Fruit fly (Drosophila melanogaster): ENCODE measurements around the gene Ir85a.

The Ir85a gene

DNA sequence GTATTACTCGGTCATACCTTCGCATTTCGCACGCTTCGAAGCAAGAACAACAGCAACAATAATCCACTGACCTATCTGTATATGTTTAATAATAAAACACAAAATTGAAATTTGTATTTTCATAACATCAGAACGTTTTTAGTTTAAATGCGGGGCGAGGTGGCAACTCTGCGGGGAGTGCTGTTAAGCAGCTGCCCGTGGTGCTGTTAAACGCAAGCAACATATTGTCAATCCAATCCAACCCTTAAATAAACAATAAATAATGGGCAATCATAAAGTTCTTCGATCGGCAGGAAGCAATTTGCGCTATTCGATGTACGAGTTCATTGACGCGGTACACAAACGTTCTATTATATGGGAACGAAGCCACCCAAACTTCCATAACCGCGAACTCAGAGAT lies 11.6 kb downstream of the Ir85a start, which contains the start of gene hng2 (continued):
- TF ChIP-seq CG11696 (GFP tag; IDR thresholded peaks at IDR 0.05) (no peak), CG2678 (tag; optimal IDR thresholded peaks at IDR 0.05) (no peak)

- TF ChIP-seq D (optimal IDR thresholded peaks at IDR 0.05), result peak; percentile 16
- no peak for TF ChIP-seq D (GFP tag; optimal IDR thresholded peaks at IDR 0.05)
- TF ChIP-seq sens (GFP tag), result peak; percentile 61
- TF ChIP-seq CG6854 (GFP tag; optimal IDR thresholded peaks at IDR 0.05), result no peak
- TF ChIP-seq zfh1 (GFP tag; IDR thresholded peaks at IDR 0.05), result 0 out of 3 replicates have a peak, but pooled peaks have one; percentile 31
- no peak for TF ChIP-seq sisA (GFP tag; IDR thresholded peaks at IDR 0.05)
- TF ChIP-seq CG7963 (GFP tag; IDR thresholded peaks at IDR 0.05; ENCODE audit: partially characterized antibody), result 0 out of 3 replicates have a peak, but pooled peaks have one; percentile 54
- TF ChIP-seq amos (GFP tag; IDR thresholded peaks at IDR 0.05; ENCODE audit: partially characterized antibody), result 0 out of 2 replicates have a peak, but pooled peaks have one; percentile 11
Measured at dm6 chr3R:8806638-8807037, 12.2 kb downstream of the Ir85a start.

- TF ChIP-seq CG18476 (GFP tag; optimal IDR thresholded peaks at IDR 0.05) (no peak), hb (GFP tag; IDR thresholded peaks at IDR 0.05; ENCODE audit: partially characterized antibody) (no peak), Bteb2 (GFP tag; optimal IDR thresholded peaks at IDR 0.05) (no peak), D19A (tag; optimal IDR thresholded peaks at IDR 0.05) (peak; percentile 59), CG17186 (GFP tag; optimal IDR thresholded peaks at IDR 0.05) (peak; percentile 75), E2f2 (GFP tag; IDR thresholded peaks at IDR 0.05) (peak; percentile 78), Dp (GFP tag; optimal IDR thresholded peaks at IDR 0.05) (peak; percentile 72), Elba2 (GFP tag; optimal IDR thresholded peaks at IDR 0.05) (peak; percentile 38), Taf1 (GFP tag; IDR thresholded peaks at IDR 0.05) (no peak)
Measured at dm6 chr3R:8807048-8807447, 12.6 kb downstream of the Ir85a start.

- TF ChIP-seq sqz (GFP tag; optimal IDR thresholded peaks at IDR 0.05) (no peak), CG9932 (GFP tag; IDR thresholded peaks at IDR 0.05) (peak; percentile 25; the same call in 1 of the 2 replicates), fd96Cb (tag; optimal IDR thresholded peaks at IDR 0.05) (no peak), chif (GFP tag; optimal IDR thresholded peaks at IDR 0.05) (no peak), Fer2 (tag; optimal IDR thresholded peaks at IDR 0.05) (no peak), CG32772 (GFP tag; IDR thresholded peaks at IDR 0.05) (no peak), CG6175 (GFP tag; IDR thresholded peaks at IDR 0.05) (no peak), her (GFP tag; optimal IDR thresholded peaks at IDR 0.05) (no peak), CG34224 (GFP tag; IDR thresholded peaks at IDR 0.05; ENCODE audit: partially characterized antibody) (0 out of 3 replicates have a peak, but pooled peaks have one; percentile 10), caup (GFP tag; optimal IDR thresholded peaks at IDR 0.05; ENCODE audit: severe bottlenecking) (no peak), CG11456 (GFP tag; IDR thresholded peaks at IDR 0.05) (no peak), corto (GFP tag; optimal IDR thresholded peaks at IDR 0.05) (peak; percentile 16), Gsc (GFP tag; IDR thresholded peaks at IDR 0.05) (no peak), pnt (GFP tag; optimal IDR thresholded peaks at IDR 0.05) (no peak), sug (tag; optimal IDR thresholded peaks at IDR 0.05) (no peak), H15 (GFP tag; IDR thresholded peaks at IDR 0.05) (no peak), Fer3 (tag; optimal IDR thresholded peaks at IDR 0.05) (no peak), gcm (GFP tag; optimal IDR thresholded peaks at IDR 0.05) (no peak), bsh (GFP tag; optimal IDR thresholded peaks at IDR 0.05) (no peak), CG4360 (GFP tag; IDR thresholded peaks at IDR 0.05) (no peak), slbo (GFP tag; IDR thresholded peaks at IDR 0.05) (no peak), CG8089 (GFP tag; optimal IDR thresholded peaks at IDR 0.05) (no peak), fu2 (GFP tag; optimal IDR thresholded peaks at IDR 0.05) (no peak), CG18011 (GFP tag; optimal IDR thresholded peaks at IDR 0.05) (no peak), CG16779 (GFP tag; IDR thresholded peaks at IDR 0.05) (peak; percentile 58; the same call in 1 of the 2 replicates), cad (GFP tag; optimal IDR thresholded peaks at IDR 0.05) (no peak), Hey (tag; optimal IDR thresholded peaks at IDR 0.05) (no peak)
Measured at dm6 chr3R:8807831-8808517, 13.5 kb downstream of the Ir85a start.

Data from whole organism, embryonic.